Fruit fly (Drosophila melanogaster): ENCODE measurements around the gene Rad9.

Rad9 gene

dm6 chr3L:18822450-18823220 lies 49.7 kb downstream of the Rad9 start, which contains the start of gene Cat (continued):
- TF ChIP-seq CG15336 (GFP tag; IDR thresholded peaks at IDR 0.05) (peak; percentile 99), dsx (GFP tag; optimal IDR thresholded peaks at IDR 0.05; ENCODE audit: poor library complexity, severe bottlenecking) (peak; percentile 99), Eip78C (GFP tag) (peak; percentile 98), Gug (GFP tag; IDR thresholded peaks at IDR 0.05) (peak; percentile 93), CG6808 (GFP tag; optimal IDR thresholded peaks at IDR 0.05) (peak; percentile 99), svp (GFP tag) (peak; percentile 93), fd85E (GFP tag; optimal IDR thresholded peaks at IDR 0.05) (peak; percentile 95), achi (GFP tag; optimal IDR thresholded peaks at IDR 0.05) (peak; percentile 95), OdsH (GFP tag; optimal IDR thresholded peaks at IDR 0.05) (peak; percentile 90), vri (GFP tag; optimal IDR thresholded peaks at IDR 0.05) (peak; percentile 99)

- TF ChIP-seq CG15336 (GFP tag; IDR thresholded peaks at IDR 0.05) (no peak), topi (GFP tag; optimal IDR thresholded peaks at IDR 0.05) (no peak), CG6808 (GFP tag; optimal IDR thresholded peaks at IDR 0.05) (no peak), CG7368 (GFP tag; optimal IDR thresholded peaks at IDR 0.05) (no peak), Eip78C (GFP tag) (no peak)
Measured at dm6 chr3L:18822049-18822448, 50.3 kb downstream of the Rad9 start.

- peak; percentile 1 for TF ChIP-seq Eip78C (GFP tag)
- TF ChIP-seq CG9139 (GFP tag; optimal IDR thresholded peaks at IDR 0.05) = no peak
Measured at dm6 chr3L:18820638-18821382, 51.5 kb downstream of the Rad9 start, which contains the start of the genes CG14073 and HipHop. CG14073 (minus strand) TSS chr3L:18820675. HipHop (plus strand) TSS chr3L:18821171.
